Worm (Caenorhabditis elegans) whole organism, young adult: ENCODE results near the gene elo-5.

Experiments used
- K11D2.4 ChIP-seq: fragments of 200-800 bp; sonication (Bioruptor generic); IDR thresholded peaks from 2 replicates; pipeline ENCODE4 v1.3.6; 2022; ENCODE audit warnings: missing genetic modification reagents, missing genetic modification characterization, missing compliant biosample characterization
- T26A5.8 ChIP-seq: sonication (generic microtip); optimal IDR thresholded peaks from 2 replicates; lab custom pipeline; 2016; ENCODE audit warnings: missing genetic modification characterization, missing compliant biosample characterization
- ama-1 ChIP-seq, 3 experiments: fragments of 150-350 bp in 1 of 3; sonication (generic microtip) in 2 of 3; optimal IDR thresholded peaks; 2 replicates each; lab custom pipeline; 2014 to 2018; ENCODE audit warnings: missing biosample characterization in 2 of 3, missing genetic modification characterization in 2 of 3, missing genetic modification reagents in 2 of 3
- chd-7 ChIP-seq: sonication (generic microtip); optimal IDR thresholded peaks from 2 replicates; lab custom pipeline; 2016; ENCODE audit warnings: mild to moderate bottlenecking, missing genetic modification characterization, moderate library complexity, missing compliant biosample characterization
- lsl-1 ChIP-seq: fragments of 200-800 bp; sonication (Bioruptor generic); optimal IDR thresholded peaks from 2 replicates; lab custom pipeline; 2018; ENCODE audit warnings: mild to moderate bottlenecking, missing genetic modification characterization, moderate library complexity, missing compliant biosample characterization
- madf-3 ChIP-seq: fragments of 200-800 bp; sonication (Bioruptor generic); IDR thresholded peaks from 2 replicates; pipeline ENCODE4 v1.3.6; 2022; ENCODE audit warnings: missing genetic modification reagents, missing genetic modification characterization, missing compliant biosample characterization
- nfya-1 ChIP-seq: sonication (generic microtip); optimal IDR thresholded peaks from 2 replicates; lab custom pipeline; 2017; ENCODE audit warnings: antibody characterized with exemption, missing compliant biosample characterization, missing genetic modification characterization, borderline replicate concordance; ENCODE audit not compliant: insufficient read depth
- nhr-179 ChIP-seq: sonication (generic microtip); optimal IDR thresholded peaks from 2 replicates; lab custom pipeline; 2016; ENCODE audit warnings: mild to moderate bottlenecking, missing genetic modification characterization, missing compliant biosample characterization
- nhr-90 ChIP-seq: sonication (generic microtip); optimal IDR thresholded peaks from 2 replicates; lab custom pipeline; 2016; ENCODE audit warnings: missing genotype, mild to moderate bottlenecking, missing genetic modification characterization, missing compliant biosample characterization
- unc-130 ChIP-seq: sonication (generic microtip); optimal IDR thresholded peaks from 2 replicates; lab custom pipeline; 2016; ENCODE audit warnings: missing genetic modification reagents, missing genetic modification characterization, missing compliant biosample characterization
- ztf-18 ChIP-seq: sonication (generic microtip); optimal IDR thresholded peaks from 2 replicates; lab custom pipeline; 2016; ENCODE audit warnings: missing genotype, mild to moderate bottlenecking, missing genetic modification characterization, missing compliant biosample characterization

DNA sequence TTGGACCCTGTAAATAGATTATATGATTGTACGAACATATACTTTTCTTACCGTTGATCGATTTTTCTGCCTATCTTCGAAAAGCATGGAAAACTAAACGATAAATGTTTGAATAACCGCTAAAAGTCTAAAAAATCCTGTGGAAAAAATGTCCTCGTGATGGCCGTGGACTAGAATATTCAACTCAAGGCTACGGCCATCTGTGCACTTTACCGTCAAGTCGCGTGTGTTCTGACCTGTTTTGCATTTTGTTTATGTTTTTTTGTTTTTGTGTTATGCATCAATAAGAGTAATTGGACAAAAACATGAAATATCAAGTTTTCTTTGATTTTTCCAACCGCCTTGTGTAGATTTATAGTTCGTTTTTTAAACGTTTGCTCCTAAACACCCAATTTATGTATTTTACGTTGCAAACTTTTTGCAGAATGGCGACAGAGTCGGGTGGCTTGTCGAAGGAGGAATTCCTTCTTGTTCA lies 12.7 kb downstream of the elo-5 start, which contains the start of the genes hda-6 and F41H10.4:
- TF ChIP-seq T26A5.8 (tag; lab: Kevin White, UChicago) (no peak), chd-7 (tag; lab: Kevin White, UChicago) (no peak), nhr-90 (tag; lab: Kevin White, UChicago) (no peak), ama-1 (optimal IDR thresholded peaks at IDR 0.05; lab: Kevin White, UChicago) (no peak), ama-1 (GFP tag; optimal IDR thresholded peaks at IDR 0.05; lab: Kevin White, UChicago) (no peak), lsl-1 (GFP tag; lab: Kevin White, UChicago) (peak; percentile 54), K11D2.4 (0 out of 2 replicates have a peak, but pooled peaks have one; percentile 13), nfya-1 (tag; lab: Kevin White, UChicago) (no peak), madf-3 (GFP tag; lab: Robert Waterston, UW) (no peak), unc-130 (peak; percentile 55), ztf-18 (peak; percentile 39), nhr-179 (tag; lab: Kevin White, UChicago) (no peak)
